Fruit fly (Drosophila melanogaster): ENCODE results near the gene ttk.

dm6 chr3R:31709769-31710168 is 3.9 kb upstream of the ttk start:
- TF ChIP-seq CG8478 (optimal IDR thresholded peaks at IDR 0.05) = no peak
- no peak for TF ChIP-seq CTCF (optimal IDR thresholded peaks at IDR 0.05)

Measured in S2 (cell line).